Worm (Caenorhabditis elegans) whole organism, young adult: ENCODE measurements around the gene old-1.

Experiments
- B0019.2 ChIP-seq: fragments of 200-800 bp; sonication (Bioruptor generic); conservative IDR thresholded peaks from 2 replicates; pipeline ENCODE4 v1.3.6; 2022; ENCODE audit warnings: missing genetic modification reagents, missing genetic modification characterization, missing compliant biosample characterization
- F57A8.1 ChIP-seq: fragments of 200-800 bp; sonication (Bioruptor generic); optimal IDR thresholded peaks from 2 replicates; lab custom pipeline; 2018; ENCODE audit warnings: mild to moderate bottlenecking, missing genetic modification characterization, moderate library complexity, missing compliant biosample characterization
- Y53F4B.3 ChIP-seq: fragments of 200-800 bp; sonication (Bioruptor generic); IDR thresholded peaks from 2 replicates; pipeline ENCODE4 v1.3.6; 2022; ENCODE audit warnings: missing genetic modification reagents, missing genetic modification characterization, missing compliant biosample characterization
- ceh-79 ChIP-seq: sonication (generic microtip); optimal IDR thresholded peaks from 2 replicates; lab custom pipeline; 2017; ENCODE audit warnings: mild to moderate bottlenecking, missing genetic modification characterization, missing compliant biosample characterization
- ets-4 ChIP-seq: fragments of 200-800 bp; sonication (Bioruptor generic); optimal IDR thresholded peaks from 2 replicates; lab custom pipeline; 2018; ENCODE audit warnings: mild to moderate bottlenecking, missing genetic modification characterization, missing compliant biosample characterization
- let-526 ChIP-seq: fragments of 200-800 bp; sonication (Bioruptor generic); IDR thresholded peaks from 2 replicates; pipeline ENCODE4 v1.3.6; 2022; ENCODE audit warnings: missing genetic modification reagents, missing genetic modification characterization, missing compliant biosample characterization
- nfya-2 ChIP-seq: fragments of 200-800 bp; sonication (Bioruptor generic); IDR thresholded peaks from 2 replicates; pipeline ENCODE4 v1.3.6; 2022; ENCODE audit warnings: missing genetic modification reagents, missing genetic modification characterization, missing compliant biosample characterization

- no peak for TF ChIP-seq nfya-2 (GFP tag; lab: Robert Waterston, UW)
- TF ChIP-seq ets-4 (GFP tag; lab: Kevin White, UChicago), result no peak
- TF ChIP-seq let-526, result no peak
- TF ChIP-seq ceh-79 (tag; lab: Kevin White, UChicago), result no peak
- TF ChIP-seq B0019.2 (GFP tag; lab: Robert Waterston, UW), result no peak
- no peak for TF ChIP-seq Y53F4B.3
- no peak for TF ChIP-seq F57A8.1
Observed at ce11 chrII:9900276-9900675, 31.7 kb upstream of the old-1 start, which contains the start of gene unc-4.
